Fruit fly (Drosophila melanogaster): ENCODE measurements around the gene Gas41.
A peak's percentile ranks its signal among the peaks of the same experiment; 100 is the strongest.

Gene Gas41

DNA sequence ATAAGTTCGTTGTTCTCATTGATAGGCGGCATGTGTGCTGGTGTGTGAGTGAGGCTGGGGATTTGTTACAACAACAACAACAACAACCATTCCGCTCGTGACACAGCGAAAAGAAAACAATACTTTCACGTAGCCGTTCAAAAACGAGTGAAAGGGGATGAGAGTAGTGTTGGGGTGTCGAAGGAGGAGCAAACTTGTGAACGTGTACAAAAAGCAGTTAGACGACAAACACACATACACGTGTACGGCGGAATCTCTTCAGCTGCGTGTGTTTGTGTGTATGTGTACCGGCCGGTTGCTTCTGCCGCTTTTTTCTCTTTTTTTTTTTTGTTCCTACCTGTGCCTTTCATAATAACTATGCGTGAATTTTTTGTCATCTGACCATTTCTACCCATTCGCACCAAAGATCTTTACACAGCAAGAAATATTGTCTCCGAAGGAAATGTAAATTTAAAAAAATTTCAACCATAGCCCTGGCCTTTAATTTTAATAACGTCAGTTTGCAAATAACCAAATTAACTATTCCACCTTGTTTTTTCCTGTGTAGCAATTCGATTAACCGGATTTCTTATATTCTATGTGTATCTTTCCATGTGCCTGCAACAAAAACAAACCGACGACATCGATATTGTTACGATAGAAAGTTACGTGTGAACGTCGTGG is 27.8 kb downstream of the Gas41 start (continued):
- TF ChIP-seq Sox100B (GFP tag; optimal IDR thresholded peaks at IDR 0.05) (peak; percentile 41), bbx (GFP tag; IDR thresholded peaks at IDR 0.05; ENCODE audit: partially characterized antibody) (no peak), cwo (GFP tag; optimal IDR thresholded peaks at IDR 0.05) (peak; percentile 35), CG14667 (GFP tag; IDR thresholded peaks at IDR 0.05) (no peak), ato (GFP tag; IDR thresholded peaks at IDR 0.05; ENCODE audit: partially characterized antibody) (no peak), Sry-β (GFP tag; optimal IDR thresholded peaks at IDR 0.05) (no peak), E2f2 (GFP tag; IDR thresholded peaks at IDR 0.05) (peak; percentile 48), luna (GFP tag; optimal IDR thresholded peaks at IDR 0.05) (peak; percentile 33), trem (tag; optimal IDR thresholded peaks at IDR 0.05) (peak; percentile 37)

DNA sequence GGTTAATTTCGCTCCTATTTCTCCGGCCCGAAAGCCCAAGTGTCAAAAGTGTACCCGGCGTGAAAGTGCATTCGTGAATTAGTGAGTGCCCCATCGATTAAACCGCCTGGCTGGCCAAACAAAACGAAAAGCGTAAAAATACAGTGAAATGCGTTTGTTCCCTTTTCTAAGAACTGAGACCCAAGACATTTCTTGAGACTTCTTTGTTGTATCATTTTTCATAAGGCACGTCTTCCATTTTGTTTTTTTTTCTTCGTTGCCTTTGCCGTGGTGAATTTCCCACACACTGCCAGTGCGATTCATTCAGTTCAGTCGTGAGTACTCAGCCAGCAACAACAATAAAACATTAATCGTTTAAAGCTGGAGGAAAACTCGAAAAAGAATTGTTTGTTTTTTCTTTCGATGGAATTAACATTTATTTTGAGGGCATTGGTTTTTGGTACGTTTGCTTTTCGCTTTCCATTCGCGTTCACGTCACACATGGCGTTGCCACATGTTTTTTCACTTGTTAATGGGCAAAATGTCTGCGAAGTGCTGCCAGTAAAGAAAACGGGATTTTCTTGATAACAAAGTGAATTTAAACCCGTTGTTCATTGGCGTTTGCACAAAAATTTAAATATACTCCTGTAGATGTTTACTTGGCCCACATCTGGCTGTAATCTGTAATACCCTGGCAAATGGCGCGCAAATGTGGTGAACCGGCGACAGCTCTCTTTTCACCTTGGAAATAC is 28.5 kb downstream of the Gas41 start:
- TF ChIP-seq tio (GFP tag; optimal IDR thresholded peaks at IDR 0.05) (no peak), HmgD (GFP tag; optimal IDR thresholded peaks at IDR 0.05) (no peak), CG12942 (GFP tag; optimal IDR thresholded peaks at IDR 0.05) (no peak), CrebB (tag; optimal IDR thresholded peaks at IDR 0.05) (no peak), MESR4 (GFP tag; optimal IDR thresholded peaks at IDR 0.05) (no peak), Adf1 (GFP tag; IDR thresholded peaks at IDR 0.05) (0 out of 2 replicates have a peak, but pooled peaks have one; percentile 3), CG9932 (GFP tag; IDR thresholded peaks at IDR 0.05) (no peak), kay (GFP tag; optimal IDR thresholded peaks at IDR 0.05) (peak; percentile 11), CG3995 (GFP tag; optimal IDR thresholded peaks at IDR 0.05) (no peak), yki (optimal IDR thresholded peaks at IDR 0.05) (no peak), onecut (GFP tag; IDR thresholded peaks at IDR 0.05) (no peak), aop (GFP tag; IDR thresholded peaks at IDR 0.05) (no peak), rib (GFP tag; IDR thresholded peaks at IDR 0.05) (no peak), CG6254 (GFP tag; optimal IDR thresholded peaks at IDR 0.05) (no peak), Ets65A (GFP tag) (no peak), trem (tag; optimal IDR thresholded peaks at IDR 0.05) (peak; percentile 30), stwl (tag; optimal IDR thresholded peaks at IDR 0.05) (peak; percentile 20), CG8281 (tag; optimal IDR thresholded peaks at IDR 0.05) (no peak), CG3847 (GFP tag; IDR thresholded peaks at IDR 0.05) (no peak), pita (GFP tag; optimal IDR thresholded peaks at IDR 0.05) (no peak), fd96Cb (tag; optimal IDR thresholded peaks at IDR 0.05) (no peak), CG9609 (GFP tag; optimal IDR thresholded peaks at IDR 0.05) (no peak), pzg (GFP tag; optimal IDR thresholded peaks at IDR 0.05) (peak; percentile 16), cad (GFP tag; optimal IDR thresholded peaks at IDR 0.05) (no peak), oc (tag; optimal IDR thresholded peaks at IDR 0.05) (no peak), inv (GFP tag; IDR thresholded peaks at IDR 0.05; ENCODE audit: partially characterized antibody) (no peak), CG10959 (GFP tag; IDR thresholded peaks at IDR 0.05) (no peak), gsb-n (tag; optimal IDR thresholded peaks at IDR 0.05) (peak; percentile 16), CG1529 (GFP tag; optimal IDR thresholded peaks at IDR 0.05) (no peak), Gsc (GFP tag; IDR thresholded peaks at IDR 0.05) (no peak), run (tag; optimal IDR thresholded peaks at IDR 0.05) (no peak), bab2 (GFP tag; optimal IDR thresholded peaks at IDR 0.05) (no peak), lov (optimal IDR thresholded peaks at IDR 0.05) (no peak), lov (GFP tag; IDR thresholded peaks at IDR 0.05) (no peak), Jarid2 (GFP tag; optimal IDR thresholded peaks at IDR 0.05) (no peak), sob (GFP tag; IDR thresholded peaks at IDR 0.05) (no peak), wek (GFP tag; optimal IDR thresholded peaks at IDR 0.05) (no peak), D19B (GFP tag; optimal IDR thresholded peaks at IDR 0.05) (peak; percentile 51), E2f1 (GFP tag; IDR thresholded peaks at IDR 0.05) (peak; percentile 35; the same call in 1 of the 2 replicates), CG18011 (GFP tag; optimal IDR thresholded peaks at IDR 0.05) (no peak), Camta (GFP tag; optimal IDR thresholded peaks at IDR 0.05) (no peak)

All from whole organism, embryonic.